Worm (Caenorhabditis elegans) whole organism, early embryonic: ENCODE results near the gene meg-2.

Experiments used
- ama-1 ChIP-seq: fragments of 150-350 bp; optimal IDR thresholded peaks from 2 replicates; lab custom pipeline; 2014
- ceh-13 ChIP-seq: fragments of 200-800 bp; sonication (Bioruptor generic); optimal IDR thresholded peaks from 2 replicates; lab custom pipeline; 2018; ENCODE audit warnings: mild to moderate bottlenecking, missing genetic modification characterization, missing compliant biosample characterization
- ceh-36 ChIP-seq: sonication (generic microtip); optimal IDR thresholded peaks from 2 replicates; lab custom pipeline; 2016; ENCODE audit warnings: missing genetic modification characterization, inconsistent platforms, missing compliant biosample characterization
- flt-1 ChIP-seq: fragments of 200-800 bp; sonication (Bioruptor generic); IDR thresholded peaks from 2 replicates; pipeline ENCODE4 v1.3.6; 2022; ENCODE audit warnings: missing genetic modification characterization, missing compliant biosample characterization
- hmbx-1 ChIP-seq: sonication (generic microtip); optimal IDR thresholded peaks from 2 replicates; lab custom pipeline; 2016; ENCODE audit warnings: mild to moderate bottlenecking, missing genetic modification characterization, missing compliant biosample characterization
- hmg-4 ChIP-seq: fragments of 200-800 bp; sonication (Bioruptor generic); optimal IDR thresholded peaks from 2 replicates; lab custom pipeline; 2018; ENCODE audit warnings: mild to moderate bottlenecking, missing genetic modification characterization, missing compliant biosample characterization
- pes-1 ChIP-seq: fragments of 200-800 bp; sonication (Bioruptor generic); IDR thresholded peaks from 2 replicates; pipeline ENCODE4 v1.3.6; 2022; ENCODE audit warnings: missing genetic modification reagents, missing genetic modification characterization, missing compliant biosample characterization
- scrt-1 ChIP-seq: fragments of 200-800 bp; sonication (Bioruptor generic); IDR thresholded peaks from 2 replicates; pipeline ENCODE4 v1.3.6; 2022; ENCODE audit warnings: missing genetic modification characterization, missing compliant biosample characterization
- tra-4 ChIP-seq: sonication (generic microtip); optimal IDR thresholded peaks from 2 replicates; lab custom pipeline; 2017; ENCODE audit warnings: missing genetic modification characterization, missing compliant biosample characterization

ce11 chrX:13944184-13944583 lies 18.3 kb upstream of the meg-2 start:
- no peak for TF ChIP-seq ceh-13 (GFP tag; lab: Kevin White, UChicago)
- no peak for TF ChIP-seq pes-1 (GFP tag; lab: Robert Waterston, UW)
- TF ChIP-seq scrt-1 (GFP tag; lab: Robert Waterston, UW) = no peak
- TF ChIP-seq tra-4 (tag; lab: Kevin White, UChicago) = no peak
- no peak for TF ChIP-seq ama-1 (lab: Kevin White, UChicago)
- no peak for TF ChIP-seq hmg-4 (GFP tag; lab: Kevin White, UChicago)
- no peak for TF ChIP-seq hmbx-1
- TF ChIP-seq ceh-36 (tag; lab: Kevin White, UChicago) = no peak
- TF ChIP-seq flt-1 (GFP tag; lab: Robert Waterston, UW) = no peak
